Worm (Caenorhabditis elegans): ENCODE data around the gene K11H3.3.

DNA sequence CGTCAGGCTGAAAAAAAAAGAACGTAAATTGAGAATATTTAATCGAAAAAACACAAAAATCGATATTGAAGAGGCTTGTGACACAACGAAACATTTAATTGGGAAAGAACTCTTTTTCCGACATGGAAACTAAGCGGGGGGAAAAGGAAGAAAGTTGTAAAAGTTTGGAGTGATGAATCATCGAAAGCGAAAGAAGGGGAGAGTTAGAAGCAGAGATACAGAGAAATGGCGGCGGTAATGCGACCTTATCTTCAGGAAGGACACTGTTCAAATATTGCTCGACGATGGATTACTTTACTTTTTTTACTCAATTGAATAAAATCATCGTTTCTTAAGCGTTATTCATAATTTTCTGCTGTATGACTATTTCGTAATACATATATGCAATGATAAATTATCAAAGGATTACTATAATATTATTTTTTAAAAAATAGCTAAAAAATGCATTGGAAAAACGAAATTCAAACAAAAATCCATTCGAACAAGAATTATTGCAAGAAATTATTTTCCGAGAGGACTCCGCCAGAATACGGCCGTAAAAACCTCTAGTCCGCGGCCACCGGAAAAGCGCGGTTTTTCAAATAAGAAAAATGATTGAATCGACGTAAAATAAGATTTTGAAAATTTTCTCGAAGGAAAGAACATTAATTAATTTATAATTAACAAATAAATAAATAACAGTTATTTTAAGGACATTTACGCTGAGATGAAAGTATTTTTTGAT, 16.3 kb downstream of the K11H3.3 start, which contains the start of gene dhhc-4:
- TF ChIP-seq tra-4 (tag; optimal IDR thresholded peaks at IDR 0.05) (no peak), ceh-13 (GFP tag; optimal IDR thresholded peaks at IDR 0.05) (peak; percentile 1), ama-1 (optimal IDR thresholded peaks at IDR 0.05) (no peak), hmbx-1 (tag; optimal IDR thresholded peaks at IDR 0.05) (no peak), flt-1 (GFP tag; IDR thresholded peaks at IDR 0.05) (no peak), sea-1 (GFP tag; conservative IDR thresholded peaks at IDR 0.05) (no peak), hnd-1 (tag; optimal IDR thresholded peaks at IDR 0.05) (no peak), pes-1 (GFP tag; IDR thresholded peaks at IDR 0.05) (peak; percentile 79), hmg-4 (GFP tag; optimal IDR thresholded peaks at IDR 0.05) (no peak), scrt-1 (GFP tag; IDR thresholded peaks at IDR 0.05) (no peak), tbx-37 (GFP tag; conservative IDR thresholded peaks at IDR 0.05) (peak; percentile 80), ceh-36 (tag; optimal IDR thresholded peaks at IDR 0.05) (no peak), F13C5.2 (tag; optimal IDR thresholded peaks at IDR 0.05) (no peak), ets-7 (tag; optimal IDR thresholded peaks at IDR 0.05) (no peak)
